Fruit fly (Drosophila melanogaster): Measurements from ENCODE around the gene CG17270.

dm6 chr3R:20866204-20866603 lies 47.5 kb upstream of the CG17270 start, which contains the start of gene KaiR1D:
- no peak for TF ChIP-seq pdm3 (GFP tag; optimal IDR thresholded peaks at IDR 0.05)
- TF ChIP-seq fd85E (GFP tag; optimal IDR thresholded peaks at IDR 0.05), result no peak
- no peak for TF ChIP-seq fd59A (GFP tag; optimal IDR thresholded peaks at IDR 0.05)
- no peak for TF ChIP-seq Hr4 (GFP tag; optimal IDR thresholded peaks at IDR 0.05)
- no peak for TF ChIP-seq CG1621 (tag; optimal IDR thresholded peaks at IDR 0.05)
- TF ChIP-seq CG8119 (GFP tag; IDR thresholded peaks at IDR 0.05), result no peak
- TF ChIP-seq fkh (GFP tag; optimal IDR thresholded peaks at IDR 0.05), result no peak
